In the genomic region with DNA sequence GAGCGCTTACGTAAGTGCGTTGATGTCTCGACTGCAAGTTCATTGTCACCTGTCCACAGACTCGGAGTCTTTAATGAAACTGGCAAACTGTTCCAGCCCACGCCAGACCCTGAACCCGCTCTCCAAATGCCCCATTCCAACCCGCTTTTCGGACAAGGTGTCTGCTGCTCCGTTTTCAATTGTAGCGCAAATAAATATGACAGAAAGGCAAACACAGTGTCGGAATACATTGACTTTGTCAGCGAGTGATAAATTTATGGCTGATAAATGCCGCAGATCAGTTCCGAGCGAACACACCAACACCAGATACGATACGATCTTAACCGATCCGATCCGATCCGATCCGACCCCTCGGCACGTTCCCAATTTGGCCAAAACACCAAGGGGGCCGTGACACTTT, we compare ENCODE assay signal across 1 fruit fly cellular context.
TF ChIP-seq lines count a peak whose summit lies in the region.

No protein-coding gene starts in this region.

TF ChIP-seq in whole organism, prepupa, 60 proteins besides CTCF, POLR2A, EP300 and RAD21 (continued from another document):
- TF ChIP-seq salr (GFP tag; optimal IDR thresholded peaks at IDR 0.05; lab: Kevin White, UChicago), result no peak
TF ChIP-seq in whole organism, prepupa: peak in this region for 6.
